Fruit fly (Drosophila melanogaster) whole organism, embryonic: Measurements from ENCODE around the gene Ada1-2.

Experiments
- Ada2b ChIP-seq: fragments of 200-800 bp; sonication (Bioruptor generic); IDR thresholded peaks from 2 replicates; pipeline ENCODE4 v1.3.6; 2022; ENCODE audit warnings: missing biosample characterization, missing genetic modification characterization
- BtbVII ChIP-seq: fragments of 200-800 bp; sonication (Bioruptor generic); optimal IDR thresholded peaks from 3 replicates; lab custom pipeline; 2017; ENCODE audit warnings: missing biosample characterization, mild to moderate bottlenecking, missing genetic modification characterization
- CG10321 ChIP-seq: fragments of 200-800 bp; sonication (Bioruptor generic); IDR thresholded peaks from 2 replicates; pipeline ENCODE4 v1.3.6; 2022; ENCODE audit warnings: missing biosample characterization, missing genetic modification characterization
- CG10654 ChIP-seq: fragments of 200-800 bp; sonication (Bioruptor generic); optimal IDR thresholded peaks from 2 replicates; lab custom pipeline; 2016; ENCODE audit warnings: missing biosample characterization, missing genetic modification characterization
- CG11398 ChIP-seq: fragments of 200-800 bp; sonication (Bioruptor generic); optimal IDR thresholded peaks from 2 replicates; lab custom pipeline; 2016; ENCODE audit warnings: missing biosample characterization, missing genetic modification characterization
- CG14667 ChIP-seq: fragments of 200-800 bp; sonication (Bioruptor generic); IDR thresholded peaks from 2 replicates; pipeline ENCODE4 v1.3.6; 2022; ENCODE audit warnings: missing biosample characterization, missing genetic modification characterization
- CG15011 ChIP-seq: fragments of 200-800 bp; sonication (Bioruptor generic); optimal IDR thresholded peaks from 3 replicates; lab custom pipeline; 2018; ENCODE audit warnings: missing biosample characterization, mild to moderate bottlenecking, missing genetic modification characterization
- CG17385 ChIP-seq: fragments of 200-800 bp; sonication (Bioruptor generic); optimal IDR thresholded peaks from 3 replicates; lab custom pipeline; 2018; ENCODE audit warnings: missing biosample characterization, mild to moderate bottlenecking, missing genetic modification characterization
- CG1832 ChIP-seq: fragments of 200-800 bp; sonication (Bioruptor generic); optimal IDR thresholded peaks from 2 replicates; lab custom pipeline; 2017; ENCODE audit warnings: missing biosample characterization, mild to moderate bottlenecking, missing genetic modification characterization, inconsistent platforms
- CG3163 ChIP-seq: fragments of 200-800 bp; sonication (Bioruptor generic); optimal IDR thresholded peaks from 3 replicates; lab custom pipeline; 2016; ENCODE audit warnings: missing biosample characterization, missing genetic modification characterization
- CG3407 ChIP-seq: fragments of 200-800 bp; sonication (Bioruptor generic); optimal IDR thresholded peaks from 2 replicates; lab custom pipeline; 2018; ENCODE audit warnings: missing biosample characterization, mild to moderate bottlenecking, missing genetic modification characterization
- CG4854 ChIP-seq: fragments of 200-800 bp; sonication (Bioruptor generic); optimal IDR thresholded peaks from 2 replicates; lab custom pipeline; 2016; ENCODE audit warnings: missing biosample characterization, missing genetic modification characterization, inconsistent platforms
- CG6654 ChIP-seq: fragments of 200-800 bp; sonication (Bioruptor generic); optimal IDR thresholded peaks from 2 replicates; lab custom pipeline; 2017; ENCODE audit warnings: missing biosample characterization, mild to moderate bottlenecking, missing genetic modification characterization
- CG6683 ChIP-seq: fragments of 200-800 bp; sonication (Bioruptor generic); optimal IDR thresholded peaks from 2 replicates; lab custom pipeline; 2017; ENCODE audit warnings: missing biosample characterization, mild to moderate bottlenecking, missing genetic modification characterization, missing genetic modification reagents
- CG7357 ChIP-seq: fragments of 200-800 bp; sonication (Bioruptor generic); IDR thresholded peaks from 3 replicates; pipeline ENCODE4 v1.3.6; 2022; ENCODE audit warnings: missing biosample characterization, missing genetic modification characterization
- CG7963 ChIP-seq: fragments of 200-800 bp; sonication (Bioruptor generic); IDR thresholded peaks from 3 replicates; pipeline ENCODE4 v1.3.6; 2022; ENCODE audit warnings: missing biosample characterization, missing genetic modification characterization; ENCODE audit not compliant: partially characterized antibody
- CG8478 ChIP-seq: fragments of >200 bp; optimal IDR thresholded peaks from 2 replicates; lab custom pipeline; 2018
- CG9215 ChIP-seq: fragments of 200-800 bp; sonication (Bioruptor generic); IDR thresholded peaks from 2 replicates; pipeline ENCODE4 v1.3.6; 2022; ENCODE audit warnings: missing biosample characterization, missing genetic modification characterization
- CrebB ChIP-seq: fragments of 200-800 bp; sonication (Bioruptor generic); optimal IDR thresholded peaks from 3 replicates; lab custom pipeline; 2018; ENCODE audit warnings: missing biosample characterization, mild to moderate bottlenecking, missing genetic modification characterization
- D19A ChIP-seq: fragments of 200-800 bp; optimal IDR thresholded peaks from 3 replicates; lab custom pipeline; 2019; ENCODE audit warnings: missing biosample characterization, mild to moderate bottlenecking, missing genetic modification characterization, moderate library complexity
- Dek ChIP-seq: fragments of 200-800 bp; sonication (Bioruptor generic); optimal IDR thresholded peaks from 3 replicates; lab custom pipeline; 2019; ENCODE audit warnings: missing biosample characterization, mild to moderate bottlenecking, missing genetic modification characterization, moderate library complexity
- Dll ChIP-seq: fragments of 200-800 bp; sonication (Bioruptor generic); IDR thresholded peaks from 4 replicates; pipeline ENCODE4 v1.3.6; 2022; ENCODE audit warnings: missing biosample characterization, missing genetic modification characterization; ENCODE audit not compliant: partially characterized antibody
- E2f2 ChIP-seq: fragments of 200-800 bp; sonication (Bioruptor generic); IDR thresholded peaks from 2 replicates; pipeline ENCODE4 v1.3.6; 2022; ENCODE audit warnings: missing biosample characterization, missing genetic modification characterization
- ERR ChIP-seq: fragments of 200-800 bp; sonication (Bioruptor generic); optimal IDR thresholded peaks from 2 replicates; lab custom pipeline; 2016; ENCODE audit warnings: missing biosample characterization, missing genetic modification characterization
- Fer3 ChIP-seq: fragments of 200-800 bp; sonication (Bioruptor generic); optimal IDR thresholded peaks from 2 replicates; lab custom pipeline; 2018; ENCODE audit warnings: missing biosample characterization, mild to moderate bottlenecking, missing genetic modification characterization, moderate library complexity
- HHEX ChIP-seq: fragments of 200-800 bp; sonication (Bioruptor generic); optimal IDR thresholded peaks from 3 replicates; lab custom pipeline; 2017; ENCODE audit warnings: missing biosample characterization, mild to moderate bottlenecking, missing genetic modification characterization, missing genetic modification reagents
- Lpt ChIP-seq: fragments of >200 bp; optimal IDR thresholded peaks from 2 replicates; lab custom pipeline; 2018; ENCODE audit warnings: missing biosample characterization, missing genetic modification characterization
- Mad ChIP-seq: fragments of 200-800 bp; sonication (Bioruptor generic); optimal IDR thresholded peaks from 2 replicates; lab custom pipeline; 2016; ENCODE audit warnings: missing biosample characterization, missing genetic modification characterization
- Meics ChIP-seq: fragments of 200-800 bp; sonication (Bioruptor generic); optimal IDR thresholded peaks from 2 replicates; lab custom pipeline; 2017; ENCODE audit warnings: missing biosample characterization, mild to moderate bottlenecking, missing genetic modification characterization
- Oli ChIP-seq: fragments of 200-800 bp; sonication (Bioruptor generic); optimal IDR thresholded peaks from 2 replicates; lab custom pipeline; 2018; ENCODE audit warnings: missing biosample characterization, mild to moderate bottlenecking, missing genetic modification characterization, moderate library complexity
- Rx ChIP-seq: fragments of 200-800 bp; sonication (Bioruptor generic); IDR thresholded peaks from 2 replicates; pipeline ENCODE4 v1.3.6; 2022; ENCODE audit warnings: missing biosample characterization, missing genetic modification characterization
- Scr ChIP-seq: fragments of 200-800 bp; sonication (Bioruptor generic); IDR thresholded peaks from 2 replicates; pipeline ENCODE4 v1.3.6; 2022; ENCODE audit warnings: missing biosample characterization, missing genetic modification characterization; ENCODE audit not compliant: partially characterized antibody
- Xbp1 ChIP-seq: fragments of 200-800 bp; sonication (Bioruptor generic); optimal IDR thresholded peaks from 3 replicates; lab custom pipeline; 2016; ENCODE audit warnings: missing biosample characterization, mild to moderate bottlenecking, missing genetic modification characterization
- ato ChIP-seq: fragments of 200-800 bp; sonication (Bioruptor generic); IDR thresholded peaks from 2 replicates; pipeline ENCODE4 v1.3.6; 2022; ENCODE audit warnings: missing biosample characterization, missing genetic modification characterization; ENCODE audit not compliant: partially characterized antibody
- br ChIP-seq: fragments of >200 bp; optimal IDR thresholded peaks from 2 replicates; lab custom pipeline; 2017
- btn ChIP-seq: fragments of 200-800 bp; sonication (Bioruptor generic); optimal IDR thresholded peaks from 2 replicates; lab custom pipeline; 2016; ENCODE audit warnings: missing biosample characterization, missing genetic modification characterization
- dati ChIP-seq: fragments of 200-800 bp; sonication (Bioruptor generic); IDR thresholded peaks from 2 replicates; pipeline ENCODE4 v1.3.6; 2022; ENCODE audit warnings: missing biosample characterization, missing genetic modification characterization
- en ChIP-seq: fragments of 200-800 bp; sonication (Bioruptor generic); optimal IDR thresholded peaks from 2 replicates; lab custom pipeline; 2016; ENCODE audit warnings: missing biosample characterization, missing genetic modification characterization
- gcm ChIP-seq: fragments of 200-800 bp; sonication (Bioruptor generic); optimal IDR thresholded peaks from 2 replicates; lab custom pipeline; 2019; ENCODE audit warnings: missing biosample characterization, mild to moderate bottlenecking, missing genetic modification characterization, moderate library complexity
- grau ChIP-seq: fragments of 200-800 bp; optimal IDR thresholded peaks from 3 replicates; lab custom pipeline; 2019; ENCODE audit warnings: missing biosample characterization, mild to moderate bottlenecking, missing genetic modification characterization, moderate library complexity
- ind ChIP-seq: fragments of 200-800 bp; sonication (Bioruptor generic); optimal IDR thresholded peaks from 3 replicates; lab custom pipeline; 2016; ENCODE audit warnings: missing biosample characterization, missing genetic modification characterization
- jigr1 ChIP-seq: fragments of 200-800 bp; sonication (Bioruptor generic); IDR thresholded peaks from 3 replicates; pipeline ENCODE4 v1.3.6; 2022; ENCODE audit warnings: missing biosample characterization, missing genetic modification characterization
- lola ChIP-seq, 3 experiments: fragments of >200 bp in 2 of 3; fragments of 200-800 bp in 1 of 3; sonication (Bioruptor generic) in 1 of 3; optimal IDR thresholded peaks; 2 replicates each; lab custom pipeline; 2017 to 2019; ENCODE audit warnings: missing biosample characterization in 3 of 3, missing genetic modification characterization in 3 of 3, mild to moderate bottlenecking in 1 of 3, moderate library complexity in 1 of 3
- luna ChIP-seq: fragments of 200-800 bp; sonication (Bioruptor generic); optimal IDR thresholded peaks from 2 replicates; lab custom pipeline; 2016; ENCODE audit warnings: missing biosample characterization, missing genetic modification characterization
- maf-S ChIP-seq: fragments of 200-800 bp; sonication (Bioruptor generic); optimal IDR thresholded peaks from 2 replicates; lab custom pipeline; 2016; ENCODE audit warnings: missing biosample characterization, missing genetic modification characterization
- mirr ChIP-seq: fragments of 200-800 bp; sonication (Bioruptor generic); optimal IDR thresholded peaks from 3 replicates; lab custom pipeline; 2018; ENCODE audit warnings: missing biosample characterization, mild to moderate bottlenecking, missing genetic modification characterization
- nerfin-2 ChIP-seq: fragments of 200-800 bp; sonication (Bioruptor generic); IDR thresholded peaks from 2 replicates; pipeline ENCODE4 v1.3.6; 2022; ENCODE audit warnings: missing biosample characterization, missing genetic modification characterization; ENCODE audit not compliant: partially characterized antibody
- pho ChIP-seq: fragments of 200-800 bp; sonication (Bioruptor generic); optimal IDR thresholded peaks from 2 replicates; lab custom pipeline; 2016; ENCODE audit warnings: missing biosample characterization, missing genetic modification characterization
- pnt ChIP-seq: fragments of 200-800 bp; sonication (Bioruptor generic); optimal IDR thresholded peaks from 3 replicates; lab custom pipeline; 2016; ENCODE audit warnings: missing biosample characterization, missing genetic modification characterization
- sens-2 ChIP-seq: fragments of 200-800 bp; sonication (Bioruptor generic); IDR thresholded peaks from 2 replicates; pipeline ENCODE4 v1.3.6; 2022; ENCODE audit warnings: missing biosample characterization, missing genetic modification characterization
- tx ChIP-seq: fragments of 200-800 bp; sonication (Bioruptor generic); optimal IDR thresholded peaks from 2 replicates; lab custom pipeline; 2016; ENCODE audit warnings: missing biosample characterization, missing genetic modification characterization
- unpg ChIP-seq: fragments of 200-800 bp; sonication (Bioruptor generic); optimal IDR thresholded peaks from 3 replicates; lab custom pipeline; 2018; ENCODE audit warnings: missing biosample characterization, mild to moderate bottlenecking, missing genetic modification characterization, moderate library complexity

Ada1-2 gene

dm6 chr2L:11970853-11971397 is 21.8 kb upstream of the Ada1-2 start (continued):
- no peak for TF ChIP-seq ind (GFP tag; lab: Kevin White, UChicago)
- no peak for TF ChIP-seq lola (GFP tag; optimal IDR thresholded peaks at IDR 0.05; lab: Kevin White, UChicago)
- TF ChIP-seq CG7963 (GFP tag; lab: Robert Waterston, UW) = 0 out of 3 replicates have a peak, but pooled peaks have one; percentile 36
- TF ChIP-seq unpg = peak; percentile 30
- TF ChIP-seq CG3407 (GFP tag; lab: Kevin White, UChicago) = no peak
- TF ChIP-seq Scr (GFP tag; lab: Robert Waterston, UW) = peak; percentile 45
- TF ChIP-seq dati (GFP tag; lab: Robert Waterston, UW) = no peak
- no peak for TF ChIP-seq E2f2 (GFP tag; lab: Robert Waterston, UW)
- TF ChIP-seq CG9215 (GFP tag; lab: Robert Waterston, UW) = no peak
- no peak for TF ChIP-seq Xbp1
- TF ChIP-seq CG6683 (GFP tag; lab: Kevin White, UChicago) = no peak
- TF ChIP-seq Lpt = no peak
- no peak for TF ChIP-seq D19A (tag; lab: Kevin White, UChicago)
- TF ChIP-seq jigr1 (GFP tag; lab: Robert Waterston, UW) = no peak
- no peak for TF ChIP-seq sens-2 (GFP tag; lab: Robert Waterston, UW)
- peak; percentile 97 for TF ChIP-seq CG10321 (GFP tag; lab: Robert Waterston, UW)
- no peak for TF ChIP-seq CG15011 (GFP tag; lab: Kevin White, UChicago)
- no peak for TF ChIP-seq Mad (GFP tag; lab: Kevin White, UChicago)
- TF ChIP-seq pho (GFP tag; lab: Kevin White, UChicago) = no peak
- no peak for TF ChIP-seq CG7357 (GFP tag; lab: Robert Waterston, UW)
- no peak for TF ChIP-seq BtbVII
- TF ChIP-seq Meics = peak; percentile 17
- no peak for TF ChIP-seq tx (GFP tag; lab: Kevin White, UChicago)
- no peak for TF ChIP-seq Dll
- TF ChIP-seq CG10654 (GFP tag; lab: Kevin White, UChicago) = no peak
- no peak for TF ChIP-seq Ada2b (GFP tag; lab: Robert Waterston, UW)
- TF ChIP-seq grau (tag; lab: Kevin White, UChicago) = peak; percentile 76
- TF ChIP-seq CG3163 = peak; percentile 99
- TF ChIP-seq HHEX = peak; percentile 23
- TF ChIP-seq CG4854 (GFP tag; lab: Kevin White, UChicago) = no peak
- TF ChIP-seq Fer3 = no peak
- TF ChIP-seq CG11398 (GFP tag; lab: Kevin White, UChicago) = peak; percentile 5
- TF ChIP-seq gcm = no peak
- no peak for TF ChIP-seq luna
- no peak for TF ChIP-seq ERR (GFP tag; lab: Kevin White, UChicago)
- TF ChIP-seq br = no peak
- TF ChIP-seq en = no peak
- no peak for TF ChIP-seq nerfin-2
- peak; percentile 92 for TF ChIP-seq CG8478 (lab: Kevin White, UChicago)
- TF ChIP-seq Oli (tag; lab: Kevin White, UChicago) = peak; percentile 14
- TF ChIP-seq CG6654 (GFP tag; lab: Kevin White, UChicago) = no peak
- TF ChIP-seq btn (GFP tag; lab: Kevin White, UChicago) = no peak
- peak; percentile 92 for TF ChIP-seq CG1832 (GFP tag; lab: Kevin White, UChicago)
- TF ChIP-seq pnt = no peak
- no peak for TF ChIP-seq CG17385 (GFP tag; lab: Kevin White, UChicago)
- no peak for TF ChIP-seq Rx
- peak; percentile 7; the same call in 1 of the 2 replicates for TF ChIP-seq ato (GFP tag; lab: Robert Waterston, UW)
- peak; percentile 22 for TF ChIP-seq CrebB
- no peak for TF ChIP-seq Dek
- TF ChIP-seq maf-S = no peak
- no peak for TF ChIP-seq CG14667 (GFP tag; lab: Robert Waterston, UW)
- peak; percentile 67 for TF ChIP-seq mirr (GFP tag; lab: Kevin White, UChicago)
